Fruit fly (Drosophila melanogaster) whole organism, embryonic: Measurements from ENCODE around the gene Unc-115a.

Source experiments
- Abd-B ChIP-seq: fragments of 200-800 bp; sonication (Bioruptor generic); optimal IDR thresholded peaks from 2 replicates; lab custom pipeline; 2018; ENCODE audit warnings: missing biosample characterization, mild to moderate bottlenecking, missing genetic modification characterization, moderate library complexity
- Ada2b ChIP-seq: fragments of 200-800 bp; sonication (Bioruptor generic); IDR thresholded peaks from 2 replicates; pipeline ENCODE4 v1.3.6; 2022; ENCODE audit warnings: missing biosample characterization, missing genetic modification characterization
- Awh ChIP-seq: fragments of 200-800 bp; sonication (Bioruptor generic); IDR thresholded peaks from 2 replicates; pipeline ENCODE4, ENCODE4 v1.3.6; 2022; ENCODE audit warnings: missing biosample characterization, missing genetic modification characterization
- BtbVII ChIP-seq: fragments of 200-800 bp; sonication (Bioruptor generic); optimal IDR thresholded peaks from 3 replicates; lab custom pipeline; 2017; ENCODE audit warnings: missing biosample characterization, mild to moderate bottlenecking, missing genetic modification characterization
- Bteb2 ChIP-seq: fragments of 200-800 bp; sonication (Bioruptor generic); optimal IDR thresholded peaks from 2 replicates; lab custom pipeline; 2016; ENCODE audit warnings: missing biosample characterization, missing genetic modification characterization
- CG10267 ChIP-seq: fragments of 200-800 bp; sonication (Bioruptor generic); optimal IDR thresholded peaks from 2 replicates; lab custom pipeline; 2018; ENCODE audit warnings: missing biosample characterization, mild to moderate bottlenecking, missing genetic modification characterization, moderate library complexity
- CG10431 ChIP-seq: fragments of 200-800 bp; sonication (Bioruptor generic); optimal IDR thresholded peaks from 3 replicates; lab custom pipeline; 2018; ENCODE audit warnings: missing biosample characterization, mild to moderate bottlenecking, missing genetic modification characterization
- CG1233 ChIP-seq: fragments of 200-800 bp; sonication (Bioruptor generic); optimal IDR thresholded peaks from 4 replicates; lab custom pipeline; 2018; ENCODE audit warnings: missing biosample characterization, mild to moderate bottlenecking, missing genetic modification characterization
- CG13296 ChIP-seq: fragments of 200-800 bp; sonication (Bioruptor generic); optimal IDR thresholded peaks from 3 replicates; lab custom pipeline; 2018; ENCODE audit warnings: missing biosample characterization, mild to moderate bottlenecking, missing genetic modification characterization
- CG13424 ChIP-seq: fragments of 200-800 bp; sonication (Bioruptor generic); optimal IDR thresholded peaks from 2 replicates; lab custom pipeline; 2019; ENCODE audit warnings: missing biosample characterization, mild to moderate bottlenecking, missing genetic modification characterization, moderate library complexity
- CG13775 ChIP-seq: fragments of 200-800 bp; sonication (Bioruptor generic); optimal IDR thresholded peaks from 3 replicates; lab custom pipeline; 2017; ENCODE audit warnings: missing biosample characterization, mild to moderate bottlenecking, missing genetic modification characterization
- CG14441 ChIP-seq: fragments of 200-800 bp; sonication (Bioruptor generic); IDR thresholded peaks from 2 replicates; pipeline ENCODE4 v1.3.6; 2022; ENCODE audit warnings: missing biosample characterization, missing genetic modification characterization
- CG14710 ChIP-seq: fragments of 200-800 bp; sonication (Bioruptor generic); optimal IDR thresholded peaks from 3 replicates; lab custom pipeline; 2019; ENCODE audit warnings: missing biosample characterization, mild to moderate bottlenecking, missing genetic modification characterization, moderate library complexity
- CG15269 ChIP-seq: fragments of 200-800 bp; sonication (Bioruptor generic); optimal IDR thresholded peaks from 2 replicates; lab custom pipeline; 2018; ENCODE audit warnings: missing biosample characterization, mild to moderate bottlenecking, missing genetic modification characterization, moderate library complexity
- CG15479 ChIP-seq: fragments of 200-800 bp; sonication (Bioruptor generic); optimal IDR thresholded peaks from 3 replicates; lab custom pipeline; 2019; ENCODE audit warnings: missing biosample characterization, mild to moderate bottlenecking, missing genetic modification characterization, moderate library complexity
- CG2129 ChIP-seq: fragments of 200-800 bp; sonication (Bioruptor generic); IDR thresholded peaks from 2 replicates; pipeline ENCODE4 v1.3.6; 2022; ENCODE audit warnings: missing biosample characterization, missing genetic modification characterization; ENCODE audit not compliant: partially characterized antibody
- CG3163 ChIP-seq: fragments of 200-800 bp; sonication (Bioruptor generic); optimal IDR thresholded peaks from 3 replicates; lab custom pipeline; 2016; ENCODE audit warnings: missing biosample characterization, missing genetic modification characterization
- CG6272 ChIP-seq: fragments of 200-800 bp; sonication (Bioruptor generic); IDR thresholded peaks from 2 replicates; pipeline ENCODE4 v1.3.6; 2022; ENCODE audit warnings: missing biosample characterization, missing genetic modification characterization
- CG6854 ChIP-seq: fragments of 200-800 bp; sonication (Bioruptor generic); optimal IDR thresholded peaks from 3 replicates; lab custom pipeline; 2017; ENCODE audit warnings: missing biosample characterization, mild to moderate bottlenecking, missing genetic modification characterization
- CG7786 ChIP-seq: fragments of 200-800 bp; sonication (Bioruptor generic); optimal IDR thresholded peaks from 2 replicates; lab custom pipeline; 2016; ENCODE audit warnings: missing biosample characterization, missing genetic modification characterization
- CG7987 ChIP-seq: fragments of 200-800 bp; sonication (Bioruptor generic); optimal IDR thresholded peaks from 2 replicates; lab custom pipeline; 2018; ENCODE audit warnings: missing biosample characterization, mild to moderate bottlenecking, missing genetic modification characterization, moderate library complexity
- Doc3 ChIP-seq: fragments of 200-800 bp; sonication (Bioruptor generic); IDR thresholded peaks from 3 replicates; pipeline ENCODE4 v1.3.6; 2022; ENCODE audit warnings: missing biosample characterization, missing genetic modification characterization; ENCODE audit not compliant: partially characterized antibody
- Dp ChIP-seq: fragments of 200-800 bp; sonication (Bioruptor generic); optimal IDR thresholded peaks from 2 replicates; lab custom pipeline; 2018; ENCODE audit warnings: missing biosample characterization, mild to moderate bottlenecking, missing genetic modification characterization, moderate library complexity
- Eip74EF ChIP-seq, 2 experiments: fragments of 200-800 bp in 1 of 2; fragments of >200 bp in 1 of 2; sonication (Bioruptor generic) in 1 of 2; optimal IDR thresholded peaks; 2 replicates each; lab custom pipeline; 2017 to 2019; ENCODE audit warnings: missing biosample characterization in 2 of 2, missing genetic modification characterization in 2 of 2, mild to moderate bottlenecking in 1 of 2, moderate library complexity in 1 of 2
- HLHmδ ChIP-seq: fragments of 200-800 bp; sonication (Bioruptor generic); optimal IDR thresholded peaks from 2 replicates; lab custom pipeline; 2018; ENCODE audit warnings: missing biosample characterization, mild to moderate bottlenecking, missing genetic modification characterization, moderate library complexity
- Hand ChIP-seq: fragments of 200-800 bp; sonication (Bioruptor generic); optimal IDR thresholded peaks from 2 replicates; lab custom pipeline; 2017; ENCODE audit warnings: mild to moderate bottlenecking, missing biosample characterization, missing genetic modification reagents, missing genetic modification characterization
- Mrtf ChIP-seq: fragments of 200-800 bp; sonication (Bioruptor generic); IDR thresholded peaks from 3 replicates; pipeline ENCODE4 v1.3.6; 2022; ENCODE audit warnings: missing biosample characterization, missing genetic modification characterization
- NFAT ChIP-seq: fragments of 200-800 bp; sonication (Bioruptor generic); IDR thresholded peaks from 2 replicates; pipeline ENCODE4 v1.3.6; 2022; ENCODE audit warnings: missing biosample characterization, missing genetic modification characterization
- Side ChIP-seq: fragments of 200-800 bp; sonication (Bioruptor generic); optimal IDR thresholded peaks from 2 replicates; lab custom pipeline; 2016; ENCODE audit warnings: missing biosample characterization, missing genetic modification characterization
- Ssrp ChIP-seq: fragments of 200-800 bp; sonication (Bioruptor generic); optimal IDR thresholded peaks from 2 replicates; lab custom pipeline; 2018; ENCODE audit warnings: missing biosample characterization, mild to moderate bottlenecking, missing genetic modification characterization, moderate library complexity
- aop ChIP-seq: fragments of 200-800 bp; sonication (Bioruptor generic); IDR thresholded peaks from 2 replicates; pipeline ENCODE4 v1.3.6; 2022; ENCODE audit warnings: missing biosample characterization, missing genetic modification characterization
- bab2 ChIP-seq: fragments of 200-800 bp; sonication (Bioruptor generic); optimal IDR thresholded peaks from 2 replicates; lab custom pipeline; 2016; ENCODE audit warnings: missing biosample characterization, missing genetic modification characterization
- caup ChIP-seq: fragments of 200-800 bp; sonication (Bioruptor generic); optimal IDR thresholded peaks from 3 replicates; lab custom pipeline; 2017; ENCODE audit warnings: missing biosample characterization, mild to moderate bottlenecking, missing genetic modification characterization, moderate library complexity; ENCODE audit not compliant: severe bottlenecking
- chm ChIP-seq: fragments of 200-800 bp; sonication (Bioruptor generic); IDR thresholded peaks from 2 replicates; pipeline ENCODE4 v1.3.6; 2022; ENCODE audit warnings: missing biosample characterization, missing genetic modification characterization
- dimm ChIP-seq: fragments of 200-800 bp; sonication (Bioruptor generic); IDR thresholded peaks from 2 replicates; pipeline ENCODE4 v1.3.6; 2022; ENCODE audit warnings: missing biosample characterization, missing genetic modification characterization
- dysf ChIP-seq: fragments of 200-800 bp; sonication (Bioruptor generic); IDR thresholded peaks from 3 replicates; pipeline ENCODE4 v1.3.6; 2022; ENCODE audit warnings: missing biosample characterization, missing genetic modification characterization
- ems ChIP-seq: fragments of 200-800 bp; sonication (Bioruptor generic); optimal IDR thresholded peaks from 3 replicates; lab custom pipeline; 2016; ENCODE audit warnings: missing biosample characterization, missing genetic modification characterization
- esg ChIP-seq: fragments of 200-800 bp; sonication (Bioruptor generic); conservative IDR thresholded peaks from 2 replicates; pipeline ENCODE4 v1.3.6; 2022; ENCODE audit warnings: missing biosample characterization, missing genetic modification characterization
- exex ChIP-seq: fragments of 200-800 bp; sonication (Bioruptor generic); optimal IDR thresholded peaks from 4 replicates; lab custom pipeline; 2018; ENCODE audit warnings: missing biosample characterization, mild to moderate bottlenecking, missing genetic modification characterization, moderate library complexity
- eyg ChIP-seq: fragments of 200-800 bp; sonication (Bioruptor generic); optimal IDR thresholded peaks from 3 replicates; lab custom pipeline; 2016; ENCODE audit warnings: missing biosample characterization, missing genetic modification characterization
- gfzf ChIP-seq: fragments of 200-800 bp; sonication (Bioruptor generic); optimal IDR thresholded peaks from 2 replicates; lab custom pipeline; 2016; ENCODE audit warnings: missing biosample characterization, mild to moderate bottlenecking, missing genetic modification characterization, moderate library complexity
- ind ChIP-seq: fragments of 200-800 bp; sonication (Bioruptor generic); optimal IDR thresholded peaks from 3 replicates; lab custom pipeline; 2016; ENCODE audit warnings: missing biosample characterization, missing genetic modification characterization
- inv ChIP-seq: fragments of 200-800 bp; sonication (Bioruptor generic); IDR thresholded peaks from 2 replicates; pipeline ENCODE4 v1.3.6; 2022; ENCODE audit warnings: missing biosample characterization, missing genetic modification characterization; ENCODE audit not compliant: partially characterized antibody
- ken ChIP-seq: fragments of 200-800 bp; sonication (Bioruptor generic); IDR thresholded peaks from 3 replicates; pipeline ENCODE4 v1.3.6; 2022; ENCODE audit warnings: missing biosample characterization, missing genetic modification characterization
- lola ChIP-seq, 3 experiments: fragments of >200 bp in 2 of 3; fragments of 200-800 bp in 1 of 3; sonication (Bioruptor generic) in 1 of 3; optimal IDR thresholded peaks; 2 replicates each; lab custom pipeline; 2017 to 2019; ENCODE audit warnings: missing biosample characterization in 3 of 3, missing genetic modification characterization in 3 of 3, mild to moderate bottlenecking in 1 of 3, moderate library complexity in 1 of 3
- maf-S ChIP-seq: fragments of 200-800 bp; sonication (Bioruptor generic); optimal IDR thresholded peaks from 2 replicates; lab custom pipeline; 2016; ENCODE audit warnings: missing biosample characterization, missing genetic modification characterization
- onecut ChIP-seq: fragments of 200-800 bp; sonication (Bioruptor generic); IDR thresholded peaks from 2 replicates; pipeline ENCODE4 v1.3.6; 2022; ENCODE audit warnings: missing biosample characterization, missing genetic modification characterization
- sc ChIP-seq, 3 experiments: fragments of >200 bp in 2 of 3; fragments of 200-800 bp in 1 of 3; sonication (Bioruptor generic) in 1 of 3; optimal IDR thresholded peaks; 2 replicates in 2 of 3; 3 replicates in 1 of 3; lab custom pipeline; 2017; ENCODE audit warnings: mild to moderate bottlenecking in 1 of 3, missing biosample characterization in 1 of 3, missing genetic modification characterization in 1 of 3, missing genetic modification reagents in 1 of 3

The Unc-115a gene

dm6 chr3R:9705008-9705628, at the start of gene Unc-115a (continued):
- TF ChIP-seq onecut (GFP tag; lab: Robert Waterston, UW) (peak; percentile 35; the same call in 1 of the 2 replicates), BtbVII (GFP tag; lab: Kevin White, UChicago) (peak; percentile 41), Abd-B (GFP tag; lab: Kevin White, UChicago) (no peak), exex (tag; lab: Kevin White, UChicago) (no peak), CG2129 (GFP tag; lab: Robert Waterston, UW) (no peak), Side (GFP tag; lab: Kevin White, UChicago) (peak; percentile 44), eyg (GFP tag; lab: Kevin White, UChicago) (peak; percentile 55), CG14441 (GFP tag; lab: Robert Waterston, UW) (no peak), Bteb2 (GFP tag; lab: Kevin White, UChicago) (peak; percentile 48), CG7987 (GFP tag; lab: Kevin White, UChicago) (peak; percentile 67), CG14710 (peak; percentile 75), CG10267 (tag; lab: Kevin White, UChicago) (peak; percentile 74), bab2 (GFP tag; lab: Kevin White, UChicago) (peak; percentile 15), chm (GFP tag; lab: Robert Waterston, UW) (no peak), ken (GFP tag; lab: Robert Waterston, UW) (no peak), caup (GFP tag; lab: Kevin White, UChicago) (peak; percentile 61), dimm (GFP tag; lab: Robert Waterston, UW) (no peak), Dp (GFP tag; lab: Kevin White, UChicago) (peak; percentile 41), CG3163 (GFP tag; lab: Kevin White, UChicago) (peak; percentile 58), CG15269 (no peak), CG13296 (GFP tag; lab: Kevin White, UChicago) (peak; percentile 41), dysf (GFP tag; lab: Robert Waterston, UW) (no peak), CG6272 (GFP tag; lab: Robert Waterston, UW) (peak; percentile 30; the same call in 1 of the 2 replicates), ind (no peak), CG10431 (GFP tag; lab: Kevin White, UChicago) (peak; percentile 32), NFAT (GFP tag; lab: Robert Waterston, UW) (no peak), Mrtf (GFP tag; lab: Robert Waterston, UW) (no peak), CG7786 (GFP tag; lab: Kevin White, UChicago) (peak; percentile 13), esg (GFP tag; lab: Robert Waterston, UW) (no peak), Eip74EF (GFP tag; optimal IDR thresholded peaks at IDR 0.05; lab: Kevin White, UChicago) (peak in 1 of 2 experiments; percentile 39), ems (GFP tag; lab: Kevin White, UChicago) (peak; percentile 17), HLHmδ (peak; percentile 46), CG1233 (GFP tag; lab: Kevin White, UChicago) (peak; percentile 5), CG13775 (GFP tag; lab: Kevin White, UChicago) (peak; percentile 36), Doc3 (GFP tag; lab: Robert Waterston, UW) (no peak), CG13424 (tag; lab: Kevin White, UChicago) (peak; percentile 35), CG15479 (peak; percentile 77), Hand (GFP tag; lab: Kevin White, UChicago) (peak; percentile 28), aop (no peak), Ssrp (tag; lab: Kevin White, UChicago) (no peak), inv (GFP tag; lab: Robert Waterston, UW) (no peak), gfzf (peak; percentile 98), lola (GFP tag; optimal IDR thresholded peaks at IDR 0.05; lab: Kevin White, UChicago) (no peak), CG6854 (GFP tag; lab: Kevin White, UChicago) (peak; percentile 28), Ada2b (GFP tag; lab: Robert Waterston, UW) (no peak), Awh (GFP tag; lab: Robert Waterston, UW) (no peak), sc (optimal IDR thresholded peaks at IDR 0.05; lab: Kevin White, UChicago) (no peak), sc (GFP tag; optimal IDR thresholded peaks at IDR 0.05; lab: Kevin White, UChicago) (no peak), maf-S (peak; percentile 31)
